Worm (Caenorhabditis elegans): ENCODE measurements around the gene rnr-2.

Gene rnr-2

DNA sequence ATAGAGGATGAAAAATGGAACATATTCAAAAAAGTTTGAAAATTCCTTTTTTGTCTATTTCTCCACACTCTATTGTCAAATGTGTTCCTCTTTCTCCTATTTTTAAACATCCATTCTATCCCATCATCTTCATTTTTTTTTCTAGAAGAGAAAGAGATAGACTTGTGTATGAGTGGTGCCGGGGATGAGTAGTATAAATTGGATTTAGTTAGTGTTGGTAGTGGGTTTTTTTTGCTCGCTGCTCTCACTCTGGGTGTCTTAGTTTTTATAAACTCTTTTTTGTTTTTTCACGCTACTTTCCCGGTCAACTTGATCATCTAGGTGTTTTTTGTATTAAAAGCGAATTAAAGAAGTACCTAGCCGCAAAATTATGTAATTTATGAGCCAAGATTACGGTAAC lies 12.5 kb upstream of the rnr-2 start:
- TF ChIP-seq lin-14 (GFP tag; optimal IDR thresholded peaks at IDR 0.05): peak; percentile 28
- TF ChIP-seq lir-3 (tag; optimal IDR thresholded peaks at IDR 0.05; ENCODE audit: poor library complexity): no peak

DNA sequence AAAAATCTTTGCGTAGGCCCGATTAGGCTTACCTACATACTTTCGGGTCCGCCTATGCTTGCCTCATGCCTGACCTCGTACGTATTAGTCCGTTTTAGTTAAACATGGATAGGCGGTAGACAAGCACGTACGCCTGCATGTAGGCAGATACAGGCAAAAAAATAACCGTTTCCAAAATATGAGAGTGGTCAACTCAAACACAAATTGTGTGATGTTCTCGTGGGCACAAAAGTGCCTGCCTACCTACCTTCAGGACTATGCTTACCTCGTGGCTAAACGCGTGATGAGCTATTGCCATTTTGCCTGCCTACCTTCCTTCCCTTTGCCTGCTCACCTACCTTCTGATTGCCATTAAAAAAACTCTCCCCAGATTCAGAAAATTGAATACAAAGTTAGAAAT lies 11.9 kb upstream of the rnr-2 start:
- no peak for TF ChIP-seq nhr-90 (tag; optimal IDR thresholded peaks at IDR 0.05; ENCODE audit: poor library complexity)
- no peak for TF ChIP-seq pax-3 (tag; optimal IDR thresholded peaks at IDR 0.05)
- TF ChIP-seq nhr-85 (tag): no peak
- TF ChIP-seq nhr-237 (tag; optimal IDR thresholded peaks at IDR 0.05): no peak
- no peak for TF ChIP-seq nhr-47 (tag; optimal IDR thresholded peaks at IDR 0.05)
- TF ChIP-seq hlh-4 (tag; optimal IDR thresholded peaks at IDR 0.05): no peak
- no peak for TF ChIP-seq lir-3 (tag; optimal IDR thresholded peaks at IDR 0.05; ENCODE audit: poor library complexity)
- TF ChIP-seq unc-86 (tag; optimal IDR thresholded peaks at IDR 0.05): no peak
- TF ChIP-seq alr-1 (tag; optimal IDR thresholded peaks at IDR 0.05; ENCODE audit: borderline replicate concordance): no peak
- TF ChIP-seq rnt-1 (tag; optimal IDR thresholded peaks at IDR 0.05): no peak
- TF ChIP-seq aly-2 (tag; optimal IDR thresholded peaks at IDR 0.05): no peak
- no peak for TF ChIP-seq snu-23 (GFP tag; optimal IDR thresholded peaks at IDR 0.05)
- no peak for TF ChIP-seq elt-2 (tag; optimal IDR thresholded peaks at IDR 0.05)
- no peak for TF ChIP-seq lin-15B (tag; optimal IDR thresholded peaks at IDR 0.05)
- TF ChIP-seq nhr-71 (tag; optimal IDR thresholded peaks at IDR 0.05): no peak
- no peak for TF ChIP-seq hlh-17 (GFP tag; optimal IDR thresholded peaks at IDR 0.05; ENCODE audit: borderline replicate concordance)

DNA sequence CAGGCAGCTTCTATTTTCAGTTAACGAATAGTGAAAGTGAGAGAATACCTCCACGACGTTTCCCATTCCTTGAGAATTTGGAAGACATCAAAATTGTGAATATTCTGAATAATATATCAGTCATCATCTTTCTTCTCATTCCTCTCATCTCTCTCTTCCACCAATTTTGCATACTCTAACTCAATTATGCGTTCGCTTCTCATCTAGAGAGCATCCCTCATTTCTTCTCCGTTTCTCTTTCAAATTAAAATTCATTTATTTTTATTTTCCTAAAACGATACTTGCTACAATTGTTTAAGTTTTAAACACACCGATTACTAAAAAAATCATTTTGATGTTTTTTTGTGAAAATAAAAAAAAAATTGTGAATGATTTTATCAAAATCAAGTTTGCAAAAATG lies 8.4 kb upstream of the rnr-2 start:
- no peak for TF ChIP-seq C34B4.2 (tag; optimal IDR thresholded peaks at IDR 0.05)
- no peak for TF ChIP-seq sup-37 (GFP tag; optimal IDR thresholded peaks at IDR 0.05)
- TF ChIP-seq nhr-85 (tag): no peak
- no peak for TF ChIP-seq xbp-1 (tag; optimal IDR thresholded peaks at IDR 0.05)

DNA sequence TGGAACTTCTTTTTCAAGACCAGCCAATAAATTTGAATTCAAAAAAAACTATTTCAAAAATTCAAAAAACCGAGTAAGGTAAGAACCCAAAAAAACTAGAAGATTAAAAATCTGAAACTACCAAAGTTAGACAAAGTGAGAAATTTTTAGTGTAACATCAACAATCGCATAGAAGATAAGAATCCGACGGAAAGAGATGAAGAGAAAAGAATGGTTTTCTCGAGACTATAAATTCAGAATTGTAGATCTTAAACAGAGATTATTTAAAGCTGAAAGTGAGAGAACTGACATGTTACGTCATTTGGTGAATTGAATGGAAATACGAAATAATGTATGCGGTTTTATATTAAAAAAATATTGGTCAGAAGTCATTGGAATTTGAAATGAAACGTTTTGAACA lies 7.3 kb upstream of the rnr-2 start:
- TF ChIP-seq elt-3 (tag; optimal IDR thresholded peaks at IDR 0.05) (no peak), efl-3 (GFP tag; optimal IDR thresholded peaks at IDR 0.05) (no peak), lin-14 (GFP tag; optimal IDR thresholded peaks at IDR 0.05) (no peak), dsc-1 (tag; optimal IDR thresholded peaks at IDR 0.05) (no peak), ceh-82 (tag; optimal IDR thresholded peaks at IDR 0.05) (no peak), unc-98 (GFP tag; IDR thresholded peaks at IDR 0.05) (no peak), lsy-2 (tag; optimal IDR thresholded peaks at IDR 0.05) (no peak), efl-1 (optimal IDR thresholded peaks at IDR 0.05) (no peak), efl-1 (GFP tag; optimal IDR thresholded peaks at IDR 0.05 in 1 of 2) (peak in 1 of 2 experiments; percentile 79)

DNA sequence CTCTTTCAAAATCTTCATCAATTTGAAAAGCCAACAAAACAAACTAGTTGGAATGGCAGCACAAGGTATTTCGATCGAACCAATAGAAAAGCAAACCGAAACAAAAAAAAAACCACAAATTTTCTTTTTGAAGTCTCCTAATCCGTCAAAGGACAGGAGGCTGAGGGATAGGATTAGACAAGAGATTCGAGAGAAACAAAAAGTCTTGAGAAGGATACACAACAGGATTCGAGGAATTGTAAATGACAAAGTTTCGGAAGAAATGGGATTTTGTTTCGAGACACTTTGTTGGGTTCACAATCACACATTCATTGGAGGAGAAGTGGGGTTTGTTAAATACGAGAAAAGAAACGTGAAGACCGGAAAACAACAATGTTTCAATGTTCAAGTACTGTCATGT lies 6.3 kb upstream of the rnr-2 start:
- TF ChIP-seq dpl-1 (GFP tag; optimal IDR thresholded peaks at IDR 0.05) (peak in 1 of 3 experiments; percentile 1), nhr-85 (tag) (peak; percentile 77), zag-1 (tag; optimal IDR thresholded peaks at IDR 0.05) (no peak), hlh-17 (GFP tag; optimal IDR thresholded peaks at IDR 0.05; ENCODE audit: borderline replicate concordance) (no peak), lir-3 (tag; optimal IDR thresholded peaks at IDR 0.05; ENCODE audit: poor library complexity) (no peak), blmp-1 (tag; optimal IDR thresholded peaks at IDR 0.05) (peak; percentile 72), ama-1 (optimal IDR thresholded peaks at IDR 0.05) (no peak), ces-1 (GFP tag; optimal IDR thresholded peaks at IDR 0.05) (no peak), lin-14 (GFP tag; optimal IDR thresholded peaks at IDR 0.05) (peak; percentile 42), nhr-71 (tag; optimal IDR thresholded peaks at IDR 0.05) (peak; percentile 0), hpl-2 (GFP tag; optimal IDR thresholded peaks at IDR 0.05) (no peak), efl-1 (optimal IDR thresholded peaks at IDR 0.05) (no peak), efl-1 (GFP tag; optimal IDR thresholded peaks at IDR 0.05 in 1 of 2) (peak in 1 of 2 experiments; percentile 85), unc-86 (tag; optimal IDR thresholded peaks at IDR 0.05) (peak; percentile 30), ets-5 (GFP tag; IDR thresholded peaks at IDR 0.05) (no peak), mdl-1 (tag; optimal IDR thresholded peaks at IDR 0.05) (no peak), fkh-10 (GFP tag; optimal IDR thresholded peaks at IDR 0.05) (no peak), irx-1 (tag; optimal IDR thresholded peaks at IDR 0.05) (no peak), pqm-1 (tag; optimal IDR thresholded peaks at IDR 0.05) (no peak)

All from whole organism, L1 larva.